Fruit fly (Drosophila melanogaster): ENCODE measurements around the gene CG33667.

The CG33667 gene

DNA sequence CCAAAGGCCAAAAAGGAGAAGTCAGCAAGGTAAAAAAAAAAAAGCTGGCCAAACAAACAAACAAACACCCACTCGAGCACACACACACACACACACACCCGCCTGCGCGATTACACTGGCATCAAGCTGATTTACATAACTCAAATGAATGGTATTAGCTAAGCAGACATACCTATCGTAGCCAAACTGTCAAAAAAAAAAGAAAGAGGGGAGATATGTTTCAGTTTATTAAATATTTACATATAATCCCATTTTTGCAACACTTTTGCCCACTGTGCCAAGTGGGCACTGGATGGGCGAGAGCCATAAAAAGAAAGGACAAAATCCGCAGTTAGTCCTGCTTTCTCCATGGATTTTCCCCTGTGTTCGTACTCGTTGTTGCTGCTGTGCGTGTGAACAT, 32.7 kb downstream of the CG33667 start (continued):
- TF ChIP-seq CG4730 (GFP tag; IDR thresholded peaks at IDR 0.05), result peak; percentile 33; the same call in 1 of the 2 replicates
- TF ChIP-seq Jarid2 (GFP tag; optimal IDR thresholded peaks at IDR 0.05), result no peak
- TF ChIP-seq ase (GFP tag; IDR thresholded peaks at IDR 0.05), result peak; percentile 47; the same call in 1 of the 3 replicates
- TF ChIP-seq CG6765 (GFP tag; optimal IDR thresholded peaks at IDR 0.05), result no peak
- TF ChIP-seq CG15514 (GFP tag; optimal IDR thresholded peaks at IDR 0.05), result peak; percentile 52
- no peak for TF ChIP-seq YL-1 (GFP tag; optimal IDR thresholded peaks at IDR 0.05)
- TF ChIP-seq gcm (GFP tag; optimal IDR thresholded peaks at IDR 0.05), result no peak
- no peak for TF ChIP-seq inv (GFP tag; IDR thresholded peaks at IDR 0.05; ENCODE audit: partially characterized antibody)
- peak; percentile 29; the same call in 1 of the 2 replicates for TF ChIP-seq CG3847 (GFP tag; IDR thresholded peaks at IDR 0.05)
- no peak for TF ChIP-seq gt (GFP tag; IDR thresholded peaks at IDR 0.05)
- TF ChIP-seq Sin3A (optimal IDR thresholded peaks at IDR 0.05), result no peak
- no peak for TF ChIP-seq CG10959 (GFP tag; IDR thresholded peaks at IDR 0.05)
- TF ChIP-seq Atf6 (GFP tag; IDR thresholded peaks at IDR 0.05), result peak; percentile 51; the same call in 1 of the 2 replicates
- TF ChIP-seq tx (GFP tag; optimal IDR thresholded peaks at IDR 0.05), result no peak
- no peak for TF ChIP-seq CG5953 (GFP tag; IDR thresholded peaks at IDR 0.05)
- TF ChIP-seq CG12104 (GFP tag; optimal IDR thresholded peaks at IDR 0.05), result no peak
- peak; percentile 28; the same call in 1 of the 2 replicates for TF ChIP-seq ssp (GFP tag; IDR thresholded peaks at IDR 0.05)
- TF ChIP-seq trh (GFP tag; optimal IDR thresholded peaks at IDR 0.05), result no peak
- no peak; the same call in 1 of the 2 replicates for TF ChIP-seq H2.0 (GFP tag; IDR thresholded peaks at IDR 0.05)
- no peak for TF ChIP-seq her (GFP tag; optimal IDR thresholded peaks at IDR 0.05)
- peak; percentile 45 for TF ChIP-seq B-H2 (GFP tag; optimal IDR thresholded peaks at IDR 0.05)
- 0 out of 2 replicates have a peak, but pooled peaks have one; percentile 25 for TF ChIP-seq Gsc (GFP tag; IDR thresholded peaks at IDR 0.05)
- TF ChIP-seq CG30403 (GFP tag; optimal IDR thresholded peaks at IDR 0.05), result peak; percentile 8
- no peak for TF ChIP-seq CG17912 (GFP tag; optimal IDR thresholded peaks at IDR 0.05)
- no peak for TF ChIP-seq CG4617 (GFP tag; optimal IDR thresholded peaks at IDR 0.05; ENCODE audit: borderline replicate concordance)
- TF ChIP-seq slou (GFP tag; optimal IDR thresholded peaks at IDR 0.05), result no peak
- 0 out of 3 replicates have a peak, but pooled peaks have one; percentile 33 for TF ChIP-seq knrl (GFP tag; IDR thresholded peaks at IDR 0.05; ENCODE audit: partially characterized antibody)
- no peak for TF ChIP-seq nau (GFP tag; optimal IDR thresholded peaks at IDR 0.05)
- no peak for TF ChIP-seq CG13775 (GFP tag; optimal IDR thresholded peaks at IDR 0.05)
- TF ChIP-seq bsh (GFP tag; optimal IDR thresholded peaks at IDR 0.05), result no peak
- no peak for TF ChIP-seq lov (optimal IDR thresholded peaks at IDR 0.05)
- TF ChIP-seq lov (GFP tag; IDR thresholded peaks at IDR 0.05), result no peak
- TF ChIP-seq CG8478 (optimal IDR thresholded peaks at IDR 0.05), result no peak
- TF ChIP-seq toy (GFP tag; IDR thresholded peaks at IDR 0.05), result no peak
- no peak for TF ChIP-seq vfl (GFP tag; optimal IDR thresholded peaks at IDR 0.05)
- no peak for TF ChIP-seq CG18262 (tag; optimal IDR thresholded peaks at IDR 0.05)
- no peak for TF ChIP-seq usp (GFP tag; optimal IDR thresholded peaks at IDR 0.05)
- TF ChIP-seq CG14050 (GFP tag; IDR thresholded peaks at IDR 0.05), result no peak
- TF ChIP-seq CG8924 (tag; optimal IDR thresholded peaks at IDR 0.05), result no peak
- TF ChIP-seq Abd-B (GFP tag; optimal IDR thresholded peaks at IDR 0.05), result no peak
- TF ChIP-seq exex (tag; optimal IDR thresholded peaks at IDR 0.05), result no peak
- TF ChIP-seq CG1602 (GFP tag; optimal IDR thresholded peaks at IDR 0.05), result no peak
- TF ChIP-seq CG7928 (GFP tag; optimal IDR thresholded peaks at IDR 0.05), result no peak
- no peak for TF ChIP-seq nom (GFP tag; optimal IDR thresholded peaks at IDR 0.05)
- no peak for TF ChIP-seq CG12155 (GFP tag; optimal IDR thresholded peaks at IDR 0.05)
- TF ChIP-seq CG11504 (tag; optimal IDR thresholded peaks at IDR 0.05), result peak; percentile 49
- peak; percentile 61; the same call in 2 of the 3 replicates for TF ChIP-seq CG34422 (GFP tag; IDR thresholded peaks at IDR 0.05)
- peak; percentile 48; the same call in 1 of the 2 replicates for TF ChIP-seq Awh (GFP tag; IDR thresholded peaks at IDR 0.05)
- no peak for TF ChIP-seq CG16813 (GFP tag; IDR thresholded peaks at IDR 0.05; ENCODE audit: partially characterized antibody)
- TF ChIP-seq D19A (tag; optimal IDR thresholded peaks at IDR 0.05), result no peak
- TF ChIP-seq CG13296 (GFP tag; optimal IDR thresholded peaks at IDR 0.05), result peak; percentile 65
- TF ChIP-seq Neu2 (GFP tag; optimal IDR thresholded peaks at IDR 0.05; ENCODE audit: borderline replicate concordance), result no peak

Data from whole organism, embryonic.